Fruit fly (Drosophila melanogaster) whole organism, larva: ENCODE results near the gene Tat.
A peak's percentile ranks its signal among the peaks of the same experiment; 100 is the strongest.

Experiments
- noc ChIP-seq: fragments of 200-800 bp; sonication (Bioruptor generic); optimal IDR thresholded peaks from 3 replicates; lab custom pipeline; 2019; ENCODE audit warnings: missing biosample characterization, mild to moderate bottlenecking, missing genetic modification characterization, moderate library complexity

The Tat gene

DNA sequence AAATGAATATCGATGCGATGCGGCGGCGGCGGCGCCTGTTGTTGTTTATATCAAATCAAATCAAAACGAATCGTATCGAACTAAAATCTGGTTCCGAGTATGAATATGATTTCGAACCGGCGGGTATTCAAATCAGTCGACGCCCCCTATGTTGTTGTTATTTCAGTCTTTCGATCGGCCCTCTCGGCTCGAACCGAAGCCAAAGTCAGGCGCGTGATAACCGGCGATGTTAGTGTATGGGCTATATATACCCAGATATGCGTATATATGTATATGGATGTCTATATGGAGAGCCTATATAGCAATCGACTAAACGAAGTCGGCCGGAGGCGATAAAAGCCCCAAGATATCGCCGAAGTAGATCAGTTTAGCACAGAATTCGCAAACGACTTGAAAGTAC is at the start of gene Tat, which contains the start of gene CG46317:
Gene Tat, plus strand, starts transcription at position 361 of the 400 bp plus-strand sequence.
Gene CG46317, plus strand, starts transcription at position 361 of the 400 bp plus-strand sequence.
- no peak for TF ChIP-seq noc (tag; lab: Kevin White, UChicago)

- no peak for TF ChIP-seq noc (tag; lab: Kevin White, UChicago)
Measured at dm6 chrX:14211250-14211944, 49.6 kb upstream of the Tat start.

DNA sequence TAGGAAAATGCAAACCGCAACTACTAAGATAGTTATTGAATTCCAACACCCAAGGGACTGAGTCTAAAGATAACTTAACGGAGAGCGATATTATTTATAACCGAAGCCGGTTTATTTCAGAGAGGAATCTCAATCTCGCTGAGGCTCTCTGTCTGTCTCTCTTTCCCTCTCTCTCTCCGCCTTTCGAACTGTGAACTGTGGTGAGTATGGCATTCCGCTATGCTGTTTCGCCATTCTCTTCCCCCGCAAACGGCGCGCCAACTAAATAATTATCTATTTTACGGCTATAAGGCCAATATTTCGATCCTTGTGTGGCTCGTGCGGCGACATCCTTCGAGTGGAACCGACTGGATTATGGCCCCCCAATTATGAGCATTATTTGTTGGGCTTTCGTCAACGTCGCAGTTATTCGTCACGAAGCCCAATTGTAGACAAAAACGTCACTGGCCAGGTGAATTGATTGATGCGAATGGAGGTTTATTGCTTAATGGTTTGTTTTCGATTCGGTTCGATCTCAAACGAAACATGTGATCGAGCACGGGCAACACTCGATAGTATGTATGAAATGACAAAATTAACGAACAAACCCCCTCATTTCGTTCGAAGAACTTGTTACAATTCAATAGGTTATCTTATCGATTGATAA is 48.8 kb upstream of the Tat start:
- TF ChIP-seq noc (tag; lab: Kevin White, UChicago) = no peak

DNA sequence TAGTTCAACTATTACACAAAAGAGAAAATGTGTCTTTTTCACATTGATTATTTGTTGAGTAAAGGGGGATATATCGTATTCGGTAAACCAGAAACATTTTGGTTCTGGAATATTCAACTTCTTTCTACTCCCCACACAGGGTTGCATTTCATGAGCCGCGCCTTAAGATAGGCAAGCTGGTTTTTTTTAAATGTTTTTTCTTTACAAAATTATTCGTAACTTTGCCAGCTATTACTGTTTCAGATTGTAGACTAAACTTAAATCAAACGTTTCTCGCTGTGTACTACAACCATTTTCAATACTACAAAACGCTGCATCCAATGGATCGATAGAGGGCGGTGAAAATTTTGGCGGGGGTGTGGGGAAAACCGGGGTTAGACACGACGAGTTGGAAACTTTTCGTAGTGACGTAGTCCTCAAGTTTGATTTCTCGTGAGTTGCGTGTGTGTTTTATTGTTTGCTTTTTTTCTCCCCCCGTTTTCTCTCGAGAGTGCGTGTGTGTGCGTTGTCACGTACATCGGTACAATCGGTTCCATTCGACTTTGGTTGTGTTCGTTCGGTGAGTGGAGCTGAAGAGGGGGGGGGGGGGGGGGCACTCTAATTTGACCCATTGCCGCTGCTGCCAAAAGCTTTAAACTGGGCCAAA is 47.4 kb upstream of the Tat start:
- no peak for TF ChIP-seq noc (tag; lab: Kevin White, UChicago)

- TF ChIP-seq noc (tag; lab: Kevin White, UChicago) = peak; percentile 65
Measured at dm6 chrX:14214505-14215449, 46.2 kb upstream of the Tat start.

- peak; percentile 15 for TF ChIP-seq noc (tag; lab: Kevin White, UChicago)
Measured at dm6 chrX:14215834-14216233, 45.2 kb upstream of the Tat start.

dm6 chrX:14216844-14217243 is 44.2 kb upstream of the Tat start:
- no peak for TF ChIP-seq noc (tag; lab: Kevin White, UChicago)

DNA sequence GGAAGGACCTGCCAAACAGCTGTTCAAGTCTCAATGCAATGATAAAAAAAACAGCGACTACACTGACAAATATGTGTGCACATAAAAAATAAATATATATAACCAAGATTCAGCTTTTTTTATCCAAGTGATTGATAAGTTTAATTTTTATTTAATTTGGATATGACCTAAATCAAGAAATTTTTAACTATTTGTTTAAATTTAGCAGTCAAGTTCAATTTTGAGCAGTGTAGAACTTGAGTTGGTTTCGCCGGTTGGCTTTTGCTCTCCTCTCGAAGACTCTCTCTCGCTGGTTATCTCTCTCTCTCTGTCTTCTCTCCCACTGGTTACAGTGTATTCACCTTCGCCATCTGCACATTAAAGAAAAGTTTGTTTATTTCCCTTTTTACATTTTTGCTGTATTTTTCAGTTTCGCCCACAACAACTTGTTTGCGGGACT is 43.0 kb upstream of the Tat start:
- peak; percentile 86 for TF ChIP-seq noc (tag; lab: Kevin White, UChicago)

- no peak for TF ChIP-seq noc (tag; lab: Kevin White, UChicago)
Measured at dm6 chrX:14221182-14221581, 39.8 kb upstream of the Tat start.

DNA sequence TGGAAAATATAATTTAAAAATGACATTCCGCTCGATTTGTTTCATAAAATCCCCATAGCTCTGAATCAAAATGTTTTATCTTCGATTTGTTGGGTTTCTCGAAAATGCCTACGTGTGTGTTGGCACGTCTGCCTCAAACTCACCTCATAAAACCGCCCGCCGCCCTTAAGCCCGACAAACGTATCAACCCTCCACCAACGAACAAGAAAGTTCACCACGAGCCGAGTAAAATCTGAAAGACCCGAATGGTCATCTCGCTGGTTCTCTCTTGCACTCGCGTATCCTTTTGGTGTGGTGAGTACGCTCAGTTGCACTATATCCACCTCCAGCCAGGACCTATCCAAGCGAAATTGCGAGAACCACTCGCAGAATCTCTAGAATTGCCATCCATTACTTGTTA is 39.0 kb upstream of the Tat start:
- TF ChIP-seq noc (tag; lab: Kevin White, UChicago) = no peak

dm6 chrX:14225665-14226064 is 35.4 kb upstream of the Tat start, which contains the start of gene CG11674:
Gene CG11674, minus strand, starts transcription at chrX:14225879.
- TF ChIP-seq noc (tag; lab: Kevin White, UChicago) = no peak

DNA sequence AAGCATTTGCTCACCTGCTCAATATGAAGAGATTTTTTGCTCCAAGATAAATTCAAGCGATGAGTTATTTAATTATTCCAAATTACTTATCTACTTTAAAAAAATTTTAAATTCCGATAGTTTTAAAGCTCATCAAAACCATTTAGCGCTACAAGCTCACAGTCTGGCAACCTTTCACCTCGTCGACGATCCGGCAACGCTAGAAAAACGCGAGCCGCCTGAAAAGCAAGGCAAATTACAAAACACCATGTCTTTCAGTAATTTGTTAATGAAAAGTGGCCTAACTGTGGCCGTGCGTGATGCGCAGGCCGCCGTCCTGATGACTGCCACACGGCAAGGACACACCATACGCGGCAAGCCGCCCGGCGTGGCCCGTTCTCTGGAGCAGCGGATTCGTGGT is 34.9 kb upstream of the Tat start, which contains the start of gene mRpL38:
Gene mRpL38, plus strand, starts transcription at position 197 of the 400 bp plus-strand sequence.
- no peak for TF ChIP-seq noc (tag; lab: Kevin White, UChicago)

DNA sequence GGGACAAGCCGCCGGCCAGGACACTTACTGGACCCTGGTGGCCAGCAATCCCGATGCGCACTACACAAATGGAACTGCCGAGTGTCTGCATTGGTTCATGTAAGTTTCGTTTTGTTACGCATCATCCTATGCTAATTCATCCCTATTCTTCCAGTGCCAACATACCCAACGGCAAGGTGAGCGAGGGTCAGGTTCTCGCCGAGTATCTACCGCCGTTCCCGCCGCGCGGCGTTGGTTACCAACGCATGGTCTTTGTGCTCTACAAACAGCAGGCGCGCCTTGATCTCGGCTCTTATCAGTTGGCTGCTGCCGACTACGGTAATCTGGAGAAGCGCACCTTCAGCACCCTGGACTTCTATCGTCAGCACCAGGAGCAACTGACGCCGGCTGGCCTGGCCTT is 34.0 kb upstream of the Tat start:
- no peak for TF ChIP-seq noc (tag; lab: Kevin White, UChicago)

DNA sequence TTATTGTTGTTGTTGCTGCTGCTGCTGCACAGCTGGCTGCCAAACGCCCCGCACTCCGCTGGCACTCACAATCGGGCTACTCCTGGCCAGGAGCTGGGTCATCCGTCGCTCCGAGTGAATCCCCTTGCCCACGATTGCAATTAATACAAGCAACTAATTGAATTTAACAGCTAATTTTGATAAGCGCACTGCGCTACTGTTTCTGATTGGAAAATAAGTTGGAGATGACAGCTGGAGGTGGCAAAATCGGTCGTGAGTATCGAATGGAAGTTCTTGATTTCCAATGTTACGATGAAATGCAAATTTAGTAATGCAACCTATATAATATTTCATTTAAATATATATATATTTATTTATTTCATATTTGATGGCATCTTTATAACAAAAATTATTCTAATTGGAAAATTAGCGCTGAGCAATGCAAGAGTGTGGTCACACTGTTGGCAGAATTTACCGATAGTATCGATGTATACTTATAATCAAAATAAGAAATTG is 27.1 kb upstream of the Tat start, which contains the start of gene CG42271:
Gene CG42271, minus strand, starts transcription at position 224 of the 495 bp plus-strand sequence.
- no peak for TF ChIP-seq noc (tag; lab: Kevin White, UChicago)

DNA sequence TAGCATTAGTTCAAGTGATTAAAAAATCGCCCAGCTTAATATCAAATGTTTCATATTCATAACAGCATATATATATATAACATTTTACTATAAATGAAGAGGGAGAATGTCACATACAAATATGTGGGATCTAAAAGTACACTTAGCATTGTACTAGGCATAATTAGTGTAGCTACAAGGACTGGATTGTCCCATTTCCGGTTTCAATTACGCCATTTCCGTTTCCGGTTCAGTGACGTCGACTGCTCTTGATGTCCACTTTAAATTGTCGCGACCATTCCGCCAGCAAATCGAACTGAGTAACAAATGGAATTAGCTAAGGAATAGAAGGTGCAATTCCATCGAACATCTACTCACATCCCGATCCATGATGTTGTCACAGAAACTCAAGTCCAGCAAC is 26.6 kb upstream of the Tat start:
- no peak for TF ChIP-seq noc (tag; lab: Kevin White, UChicago)
